Fruit fly (Drosophila melanogaster) whole organism: ENCODE results near the gene CG12991.

Source experiments
- CG8478 ChIP-seq: fragments of >200 bp; optimal IDR thresholded peaks from 2 replicates; lab custom pipeline; 2018; ENCODE audit warnings: inconsistent platforms
- Dll ChIP-seq: fragments of >200 bp; optimal IDR thresholded peaks from 2 replicates; lab custom pipeline; 2017
- EcR ChIP-seq, 2 experiments: fragments of >200 bp; optimal IDR thresholded peaks; 2 replicates each; lab custom pipeline; 2017; ENCODE audit warnings: missing biosample characterization in 2 of 2, missing genetic modification characterization in 2 of 2, missing genetic modification reagents in 2 of 2
- pan ChIP-seq: fragments of >200 bp; optimal IDR thresholded peaks from 2 replicates; lab custom pipeline; 2017
- psq ChIP-seq: fragments of >200 bp; optimal IDR thresholded peaks from 2 replicates; lab custom pipeline; 2017

DNA sequence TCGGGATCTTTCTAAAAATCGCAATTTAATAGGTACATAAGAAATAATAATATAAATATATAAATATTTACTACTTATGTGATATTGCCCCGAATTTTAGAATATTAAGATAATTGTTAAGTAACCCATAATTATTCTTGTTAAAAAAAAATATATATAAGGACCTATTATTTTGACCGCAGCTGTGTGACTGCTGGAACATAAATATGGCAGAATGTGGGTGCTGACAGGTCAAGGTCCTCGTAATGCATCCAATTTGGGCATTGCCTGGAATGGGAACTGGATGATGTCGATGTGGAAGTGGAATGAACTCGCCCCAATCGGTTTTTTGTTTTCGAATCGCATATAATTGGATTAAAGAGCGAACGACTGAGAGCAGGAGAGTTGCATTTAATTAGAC is 2.3 kb upstream of the CG12991 start:
- TF ChIP-seq EcR (GFP tag; optimal IDR thresholded peaks at IDR 0.05; lab: Kevin White, UChicago) (no peak), Dll (no peak), CG8478 (no peak), psq (no peak), pan (no peak)
